Fruit fly (Drosophila melanogaster) whole organism, embryonic: ENCODE data around the gene CG9992.

Experiments used
- Asciz ChIP-seq: fragments of 200-800 bp; sonication (Bioruptor generic); optimal IDR thresholded peaks from 2 replicates; lab custom pipeline; 2017; ENCODE audit warnings: missing biosample characterization, mild to moderate bottlenecking, missing genetic modification characterization, missing genetic modification reagents
- B-H1 ChIP-seq: fragments of 200-800 bp; sonication (Bioruptor generic); IDR thresholded peaks from 3 replicates; pipeline ENCODE4 v1.3.6; 2022; ENCODE audit warnings: missing biosample characterization, missing genetic modification characterization
- Bteb2 ChIP-seq: fragments of 200-800 bp; sonication (Bioruptor generic); optimal IDR thresholded peaks from 2 replicates; lab custom pipeline; 2016; ENCODE audit warnings: missing biosample characterization, missing genetic modification characterization
- CG10979 ChIP-seq: fragments of 200-800 bp; sonication (Bioruptor generic); optimal IDR thresholded peaks from 2 replicates; lab custom pipeline; 2018; ENCODE audit warnings: missing biosample characterization, mild to moderate bottlenecking, missing genetic modification characterization, moderate library complexity
- CG11085 ChIP-seq: fragments of 200-800 bp; sonication (Bioruptor generic); IDR thresholded peaks from 2 replicates; pipeline ENCODE4 v1.3.6; 2022; ENCODE audit warnings: missing biosample characterization, missing genetic modification characterization
- CG11093 ChIP-seq: fragments of 200-800 bp; sonication (Bioruptor generic); IDR thresholded peaks from 3 replicates; pipeline ENCODE4 v1.3.6; 2022; ENCODE audit warnings: missing biosample characterization, missing genetic modification characterization
- CG12659 ChIP-seq: fragments of 200-800 bp; sonication (Bioruptor generic); optimal IDR thresholded peaks from 3 replicates; lab custom pipeline; 2017; ENCODE audit warnings: mild to moderate bottlenecking, missing biosample characterization, missing genetic modification reagents, missing genetic modification characterization
- CG14860 ChIP-seq: fragments of 200-800 bp; sonication (Bioruptor generic); IDR thresholded peaks from 3 replicates; pipeline ENCODE4 v1.3.6; 2022; ENCODE audit warnings: missing biosample characterization, missing genetic modification characterization; ENCODE audit not compliant: partially characterized antibody
- CG1529 ChIP-seq: fragments of 200-800 bp; sonication (Bioruptor generic); optimal IDR thresholded peaks from 3 replicates; lab custom pipeline; 2018; ENCODE audit warnings: missing biosample characterization, missing genetic modification characterization
- CG15601 ChIP-seq: fragments of 200-800 bp; sonication (Bioruptor generic); optimal IDR thresholded peaks from 3 replicates; lab custom pipeline; 2019; ENCODE audit warnings: missing biosample characterization, mild to moderate bottlenecking, missing genetic modification characterization, moderate library complexity
- CG17359 ChIP-seq: fragments of 200-800 bp; sonication (Bioruptor generic); optimal IDR thresholded peaks from 3 replicates; lab custom pipeline; 2018; ENCODE audit warnings: missing biosample characterization, mild to moderate bottlenecking, missing genetic modification characterization, moderate library complexity
- CG17361 ChIP-seq: fragments of 200-800 bp; sonication (Bioruptor generic); IDR thresholded peaks from 3 replicates; pipeline ENCODE4 v1.3.6; 2022; ENCODE audit warnings: missing biosample characterization, missing genetic modification characterization
- CG18764 ChIP-seq: fragments of 200-800 bp; sonication (Bioruptor generic); optimal IDR thresholded peaks from 3 replicates; lab custom pipeline; 2016; ENCODE audit warnings: missing biosample characterization, missing genetic modification characterization
- CG30431 ChIP-seq: fragments of 200-800 bp; sonication (Bioruptor generic); optimal IDR thresholded peaks from 2 replicates; lab custom pipeline; 2017; ENCODE audit warnings: missing biosample characterization, missing genetic modification characterization
- CG33213 ChIP-seq: fragments of 200-800 bp; sonication (Bioruptor generic); optimal IDR thresholded peaks from 3 replicates; lab custom pipeline; 2016; ENCODE audit warnings: missing biosample characterization, missing genetic modification characterization
- CG5953 ChIP-seq: fragments of 200-800 bp; sonication (Bioruptor generic); IDR thresholded peaks from 2 replicates; pipeline ENCODE4 v1.3.6; 2022; ENCODE audit warnings: missing biosample characterization, missing genetic modification characterization
- CG8944 ChIP-seq: fragments of 200-800 bp; sonication (Bioruptor generic); optimal IDR thresholded peaks from 3 replicates; lab custom pipeline; 2016; ENCODE audit warnings: missing biosample characterization, missing genetic modification characterization
- CG9437 ChIP-seq: fragments of 200-800 bp; sonication (Bioruptor generic); optimal IDR thresholded peaks from 2 replicates; lab custom pipeline; 2018; ENCODE audit warnings: missing biosample characterization, mild to moderate bottlenecking, missing genetic modification characterization
- CG9876 ChIP-seq: fragments of 200-800 bp; sonication (Bioruptor generic); optimal IDR thresholded peaks from 2 replicates; lab custom pipeline; 2016; ENCODE audit warnings: missing biosample characterization, missing genetic modification characterization
- CHES-1-like ChIP-seq: fragments of 200-800 bp; sonication (Bioruptor generic); optimal IDR thresholded peaks from 2 replicates; lab custom pipeline; 2016; ENCODE audit warnings: missing biosample characterization, missing genetic modification characterization
- E2f2 ChIP-seq: fragments of 200-800 bp; sonication (Bioruptor generic); IDR thresholded peaks from 2 replicates; pipeline ENCODE4 v1.3.6; 2022; ENCODE audit warnings: missing biosample characterization, missing genetic modification characterization
- HHEX ChIP-seq: fragments of 200-800 bp; sonication (Bioruptor generic); optimal IDR thresholded peaks from 3 replicates; lab custom pipeline; 2017; ENCODE audit warnings: missing biosample characterization, mild to moderate bottlenecking, missing genetic modification characterization, missing genetic modification reagents
- Oaz ChIP-seq: fragments of 200-800 bp; sonication (Bioruptor generic); IDR thresholded peaks from 2 replicates; pipeline ENCODE4 v1.3.6; 2022; ENCODE audit warnings: missing biosample characterization, missing genetic modification characterization
- Six4 ChIP-seq: fragments of 200-800 bp; sonication (Bioruptor generic); optimal IDR thresholded peaks from 2 replicates; lab custom pipeline; 2016; ENCODE audit warnings: missing biosample characterization, missing genetic modification characterization
- al ChIP-seq: fragments of 200-800 bp; sonication (Bioruptor generic); IDR thresholded peaks from 2 replicates; pipeline ENCODE4 v1.3.6; 2022; ENCODE audit warnings: missing biosample characterization, missing genetic modification characterization
- ato ChIP-seq: fragments of 200-800 bp; sonication (Bioruptor generic); IDR thresholded peaks from 2 replicates; pipeline ENCODE4 v1.3.6; 2022; ENCODE audit warnings: missing biosample characterization, missing genetic modification characterization; ENCODE audit not compliant: partially characterized antibody
- bab2 ChIP-seq: fragments of 200-800 bp; sonication (Bioruptor generic); optimal IDR thresholded peaks from 2 replicates; lab custom pipeline; 2016; ENCODE audit warnings: missing biosample characterization, missing genetic modification characterization
- bsh ChIP-seq, 2 experiments: fragments of 200-800 bp; sonication (Bioruptor generic); optimal IDR thresholded peaks; 2 replicates each; lab custom pipeline; 2017 to 2018; ENCODE audit warnings: mild to moderate bottlenecking in 2 of 2, missing biosample characterization in 2 of 2, missing genetic modification characterization in 2 of 2, moderate library complexity in 1 of 2
- ci ChIP-seq: fragments of 200-800 bp; sonication (Bioruptor generic); IDR thresholded peaks from 3 replicates; pipeline ENCODE4 v1.3.6; 2022; ENCODE audit warnings: missing biosample characterization, missing genetic modification characterization
- dm ChIP-seq: fragments of 200-800 bp; sonication (Bioruptor generic); optimal IDR thresholded peaks from 3 replicates; lab custom pipeline; 2016; ENCODE audit warnings: missing biosample characterization, missing genetic modification characterization
- ftz-f1 ChIP-seq: fragments of 200-800 bp; sonication (Bioruptor generic); optimal IDR thresholded peaks from 2 replicates; lab custom pipeline; 2016; ENCODE audit warnings: missing biosample characterization, missing genetic modification characterization
- gem ChIP-seq: fragments of 200-800 bp; sonication (Bioruptor generic); optimal IDR thresholded peaks from 2 replicates; lab custom pipeline; 2019; ENCODE audit warnings: missing biosample characterization, mild to moderate bottlenecking, missing genetic modification characterization, moderate library complexity
- gfzf ChIP-seq: fragments of 200-800 bp; sonication (Bioruptor generic); optimal IDR thresholded peaks from 2 replicates; lab custom pipeline; 2016; ENCODE audit warnings: missing biosample characterization, mild to moderate bottlenecking, missing genetic modification characterization, moderate library complexity
- grau ChIP-seq: fragments of 200-800 bp; optimal IDR thresholded peaks from 3 replicates; lab custom pipeline; 2019; ENCODE audit warnings: missing biosample characterization, mild to moderate bottlenecking, missing genetic modification characterization, moderate library complexity
- hb ChIP-seq: fragments of 200-800 bp; sonication (Bioruptor generic); IDR thresholded peaks from 3 replicates; pipeline ENCODE4 v1.3.6; 2022; ENCODE audit warnings: missing biosample characterization, missing genetic modification characterization; ENCODE audit not compliant: partially characterized antibody
- her ChIP-seq: fragments of 200-800 bp; sonication (Bioruptor generic); optimal IDR thresholded peaks from 2 replicates; lab custom pipeline; 2016; ENCODE audit warnings: missing biosample characterization, missing genetic modification characterization
- kni ChIP-seq: fragments of 200-800 bp; sonication (Bioruptor generic); optimal IDR thresholded peaks from 3 replicates; lab custom pipeline; 2017; ENCODE audit warnings: mild to moderate bottlenecking, missing biosample characterization, missing genetic modification reagents, missing genetic modification characterization
- mld ChIP-seq: fragments of 200-800 bp; sonication (Bioruptor generic); IDR thresholded peaks from 3 replicates; pipeline ENCODE4 v1.3.6; 2022; ENCODE audit warnings: missing biosample characterization, missing genetic modification characterization; ENCODE audit not compliant: partially characterized antibody
- pita ChIP-seq: fragments of 200-800 bp; sonication (Bioruptor generic); optimal IDR thresholded peaks from 2 replicates; lab custom pipeline; 2017; ENCODE audit warnings: missing biosample characterization, mild to moderate bottlenecking, missing genetic modification characterization
- pzg ChIP-seq: fragments of 200-800 bp; sonication (Bioruptor generic); optimal IDR thresholded peaks from 3 replicates; lab custom pipeline; 2018; ENCODE audit warnings: missing biosample characterization, mild to moderate bottlenecking, missing genetic modification characterization, moderate library complexity
- schlank ChIP-seq: fragments of 200-800 bp; sonication (Bioruptor generic); optimal IDR thresholded peaks from 2 replicates; lab custom pipeline; 2018; ENCODE audit warnings: missing biosample characterization, mild to moderate bottlenecking, missing genetic modification characterization
- scrt ChIP-seq: fragments of 200-800 bp; sonication (Bioruptor generic); optimal IDR thresholded peaks from 2 replicates; lab custom pipeline; 2018; ENCODE audit warnings: missing biosample characterization, mild to moderate bottlenecking, missing genetic modification characterization, moderate library complexity
- sna ChIP-seq: fragments of 200-800 bp; sonication (Bioruptor generic); IDR thresholded peaks from 2 replicates; pipeline ENCODE4 v1.3.6; 2022; ENCODE audit warnings: missing biosample characterization, missing genetic modification characterization; ENCODE audit not compliant: partially characterized antibody
- so ChIP-seq: fragments of 200-800 bp; sonication (Bioruptor generic); IDR thresholded peaks from 3 replicates; pipeline ENCODE4 v1.3.6; 2022; ENCODE audit warnings: missing biosample characterization, missing genetic modification characterization
- sob ChIP-seq: fragments of 200-800 bp; sonication (Bioruptor generic); IDR thresholded peaks from 2 replicates; pipeline ENCODE4 v1.3.6; 2022; ENCODE audit warnings: missing biosample characterization, missing genetic modification characterization
- trem ChIP-seq: fragments of 200-800 bp; optimal IDR thresholded peaks from 3 replicates; lab custom pipeline; 2019; ENCODE audit warnings: missing biosample characterization, mild to moderate bottlenecking, missing genetic modification characterization, moderate library complexity
- tx ChIP-seq: fragments of 200-800 bp; sonication (Bioruptor generic); optimal IDR thresholded peaks from 2 replicates; lab custom pipeline; 2016; ENCODE audit warnings: missing biosample characterization, missing genetic modification characterization
- zen2 ChIP-seq: fragments of 200-800 bp; sonication (Bioruptor generic); IDR thresholded peaks from 3 replicates; pipeline ENCODE4 v1.3.6; 2022; ENCODE audit warnings: missing biosample characterization, missing genetic modification characterization; ENCODE audit not compliant: partially characterized antibody

The CG9992 gene

DNA sequence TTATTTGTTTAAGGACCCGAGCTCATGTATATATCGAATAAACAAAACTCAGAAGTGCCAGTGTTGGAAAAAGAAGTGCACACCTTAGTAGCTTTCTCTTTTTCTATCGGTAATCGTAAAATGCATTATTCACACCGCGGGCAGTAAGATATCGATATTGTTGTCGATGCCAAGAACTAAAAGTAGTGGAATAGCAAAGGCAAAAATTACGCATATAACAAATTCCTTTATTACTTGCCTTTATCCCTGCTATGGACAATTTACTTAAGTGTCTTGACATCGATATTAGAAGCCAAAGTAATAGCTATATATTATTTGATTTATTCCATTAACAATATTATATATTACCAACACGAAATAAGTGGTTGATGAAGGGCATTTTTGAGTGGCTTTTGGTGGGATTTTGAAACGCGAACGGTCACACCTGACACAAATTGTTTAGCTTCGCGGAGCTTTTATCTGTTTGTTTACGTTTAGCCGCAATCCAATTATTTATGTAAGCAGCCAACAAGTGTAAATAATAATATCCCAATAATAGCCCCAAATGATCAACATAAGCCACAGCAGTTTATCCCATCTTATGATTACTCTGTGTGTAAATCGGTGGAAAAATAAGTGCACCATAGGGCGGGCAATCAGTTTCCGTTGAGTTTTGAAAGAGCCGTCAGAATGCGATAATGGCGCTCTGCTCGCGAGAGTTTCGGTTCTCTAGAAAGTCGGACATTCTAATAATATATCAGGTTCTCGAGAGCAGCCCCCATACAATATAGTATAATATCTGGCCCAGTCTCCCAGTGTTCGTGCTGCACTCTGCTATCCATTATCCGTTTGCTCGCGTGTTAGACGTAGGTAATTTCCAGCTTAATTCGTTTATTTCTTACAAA lies at the start of gene CG9992, which contains the start of gene CG4239 (continued):
- peak; percentile 45 for TF ChIP-seq CG9437 (GFP tag; lab: Kevin White, UChicago)
- TF ChIP-seq so (GFP tag; lab: Robert Waterston, UW): no peak; the same call in 2 of the 3 replicates
- TF ChIP-seq CHES-1-like (GFP tag; lab: Kevin White, UChicago): peak; percentile 57
- peak; percentile 49 for TF ChIP-seq CG30431
- TF ChIP-seq CG17361 (GFP tag; lab: Robert Waterston, UW): peak; percentile 85
- peak; percentile 21 for TF ChIP-seq bab2 (GFP tag; lab: Kevin White, UChicago)
- peak; percentile 18 for TF ChIP-seq tx (GFP tag; lab: Kevin White, UChicago)
- TF ChIP-seq hb (GFP tag; lab: Robert Waterston, UW): no peak
- TF ChIP-seq Bteb2: no peak
- TF ChIP-seq CG1529 (GFP tag; lab: Kevin White, UChicago): no peak
- no peak for TF ChIP-seq CG33213 (GFP tag; lab: Kevin White, UChicago)
- TF ChIP-seq grau (tag; lab: Kevin White, UChicago): peak; percentile 77
- TF ChIP-seq B-H1 (GFP tag; lab: Robert Waterston, UW): peak; percentile 24; the same call in 2 of the 3 replicates
- TF ChIP-seq Oaz (GFP tag; lab: Robert Waterston, UW): no peak
- peak; percentile 62; the same call in 1 of the 2 replicates for TF ChIP-seq CG11085
- TF ChIP-seq trem (tag; lab: Kevin White, UChicago): peak; percentile 56
- TF ChIP-seq bsh (GFP tag; optimal IDR thresholded peaks at IDR 0.05; lab: Kevin White, UChicago): peak in 1 of 2 experiments; percentile 39
- no peak for TF ChIP-seq Asciz (GFP tag; lab: Kevin White, UChicago)
- TF ChIP-seq kni: no peak
- peak; percentile 79 for TF ChIP-seq gem (tag; lab: Kevin White, UChicago)
- peak; percentile 5 for TF ChIP-seq her (GFP tag; lab: Kevin White, UChicago)
- TF ChIP-seq al (GFP tag; lab: Robert Waterston, UW): peak; percentile 63; the same call in 1 of the 2 replicates
- TF ChIP-seq pita (GFP tag; lab: Kevin White, UChicago): no peak
- peak; percentile 60 for TF ChIP-seq pzg (GFP tag; lab: Kevin White, UChicago)
- TF ChIP-seq CG15601 (tag; lab: Kevin White, UChicago): peak; percentile 6
- no peak for TF ChIP-seq Six4 (GFP tag; lab: Kevin White, UChicago)
- no peak for TF ChIP-seq ftz-f1 (GFP tag; lab: Kevin White, UChicago)
- no peak for TF ChIP-seq CG5953 (GFP tag; lab: Robert Waterston, UW)
- peak; percentile 59; the same call in 1 of the 2 replicates for TF ChIP-seq sob (GFP tag; lab: Robert Waterston, UW)
- TF ChIP-seq ci (GFP tag; lab: Robert Waterston, UW): peak; percentile 47; the same call in 1 of the 3 replicates
- TF ChIP-seq CG11093: peak; percentile 31; the same call in 2 of the 3 replicates
- TF ChIP-seq scrt (GFP tag; lab: Kevin White, UChicago): no peak
- TF ChIP-seq CG8944: peak; percentile 8
- peak; percentile 17 for TF ChIP-seq CG10979 (tag; lab: Kevin White, UChicago)
- TF ChIP-seq E2f2 (GFP tag; lab: Robert Waterston, UW): peak; percentile 33; the same call in 1 of the 2 replicates
- TF ChIP-seq CG14860 (GFP tag; lab: Robert Waterston, UW): peak; percentile 45; the same call in 1 of the 3 replicates
- no peak for TF ChIP-seq schlank (tag; lab: Kevin White, UChicago)
- TF ChIP-seq CG12659 (GFP tag; lab: Kevin White, UChicago): peak; percentile 80
- TF ChIP-seq CG18764 (GFP tag; lab: Kevin White, UChicago): peak; percentile 13
- peak; percentile 23 for TF ChIP-seq CG17359
- no peak for TF ChIP-seq sna (GFP tag; lab: Robert Waterston, UW)
- peak; percentile 62 for TF ChIP-seq gfzf
- TF ChIP-seq zen2 (GFP tag; lab: Robert Waterston, UW): no peak
- TF ChIP-seq HHEX: peak; percentile 20
- TF ChIP-seq dm: no peak
- no peak for TF ChIP-seq CG9876
- TF ChIP-seq mld (GFP tag; lab: Robert Waterston, UW): no peak
- no peak for TF ChIP-seq ato (GFP tag; lab: Robert Waterston, UW)
